Worm (Caenorhabditis elegans): ENCODE measurements around the gene T26E4.3.
"Not testable (repeated sequence)": the region's sequence is repeated elsewhere in the genome, so short reads cannot be mapped to it uniquely, and the experiment has no call there.

The T26E4.3 gene

DNA sequence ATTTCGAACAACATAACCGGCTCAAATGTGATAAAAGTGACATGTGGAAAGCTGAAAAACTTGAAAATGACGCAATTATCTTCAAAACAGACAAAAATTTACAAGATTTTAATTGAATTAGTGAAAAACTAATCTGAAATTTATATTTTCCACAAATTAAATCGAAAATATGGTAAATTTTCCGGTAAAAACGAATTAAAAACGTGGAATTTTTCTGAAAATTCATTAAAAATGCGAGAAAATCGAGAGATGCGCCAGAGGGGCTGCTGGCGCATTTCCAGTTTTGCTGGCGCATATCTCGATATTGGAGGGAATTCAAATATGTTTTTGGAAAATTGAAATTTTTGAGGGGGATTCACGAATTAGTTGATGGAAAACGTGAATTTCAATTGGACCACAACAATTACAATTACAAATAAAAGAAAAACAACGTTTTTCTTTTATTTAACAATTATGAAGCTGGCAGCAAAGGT is 16.4 kb upstream of the T26E4.3 start, which contains the start of the genes haf-3 and F57A10.2 (continued):
- TF ChIP-seq dmd-6 (GFP tag; IDR thresholded peaks at IDR 0.05) (peak; percentile 89), aha-1 (tag) (peak; percentile 76), nhr-11 (tag; optimal IDR thresholded peaks at IDR 0.05) (peak; percentile 79), lim-7 (GFP tag; IDR thresholded peaks at IDR 0.05) (no peak), nhr-76 (tag; optimal IDR thresholded peaks at IDR 0.05) (no peak), duxl-1 (tag; optimal IDR thresholded peaks at IDR 0.05; ENCODE audit: poor library complexity) (peak; percentile 92), zfp-3 (GFP tag; conservative IDR thresholded peaks at IDR 0.05) (peak; percentile 63; the same call in 1 of the 2 replicates), dve-1 (tag; optimal IDR thresholded peaks at IDR 0.05; ENCODE audit: insufficient read depth) (peak; percentile 95), ces-1 (GFP tag; optimal IDR thresholded peaks at IDR 0.05) (peak; percentile 6), madf-9 (GFP tag; conservative IDR thresholded peaks at IDR 0.05) (peak; percentile 56; the same call in 1 of the 2 replicates), skn-1 (tag; optimal IDR thresholded peaks at IDR 0.05) (no peak), nhr-6 (tag; optimal IDR thresholded peaks at IDR 0.05) (peak; percentile 61), ZK337.2 (GFP tag; IDR thresholded peaks at IDR 0.05) (no peak), F44E2.7 (GFP tag; IDR thresholded peaks at IDR 0.05) (no peak), ztf-7 (tag; optimal IDR thresholded peaks at IDR 0.05) (peak; percentile 81), F37D6.2 (tag; optimal IDR thresholded peaks at IDR 0.05) (peak; percentile 77), ZK546.5 (tag; optimal IDR thresholded peaks at IDR 0.05) (no peak), lin-29 (GFP tag; IDR thresholded peaks at IDR 0.05) (peak; percentile 62; the same call in 1 of the 2 replicates), Y48G9A.11 (GFP tag; IDR thresholded peaks at IDR 0.05) (peak; percentile 75), lin-1 (GFP tag; IDR thresholded peaks at IDR 0.05) (peak; percentile 55; the same call in 1 of the 2 replicates)

DNA sequence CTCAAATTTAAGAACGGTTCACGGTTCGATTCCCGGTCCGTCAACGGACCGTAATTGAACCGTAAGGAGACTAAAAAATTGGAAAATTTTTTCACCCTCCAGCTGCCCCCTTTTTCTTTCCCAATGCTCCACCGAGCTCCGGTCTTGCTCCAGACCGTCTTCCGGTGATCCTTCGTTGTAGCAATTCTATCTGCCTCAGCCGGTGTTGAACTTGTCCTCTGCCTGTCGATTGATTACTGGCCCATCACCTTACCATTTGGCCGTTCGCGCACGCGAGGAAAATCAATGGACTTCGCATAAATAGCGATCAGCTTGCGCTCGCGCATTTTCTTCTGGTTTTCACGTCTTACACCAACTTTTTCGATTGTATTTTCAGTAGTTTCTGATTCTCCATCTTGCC is 15.2 kb upstream of the T26E4.3 start:
- TF ChIP-seq F26F4.8 (GFP tag; conservative IDR thresholded peaks at IDR 0.05) (peak; percentile 95), egl-43 (GFP tag; IDR thresholded peaks at IDR 0.05) (peak; percentile 92), dmd-6 (GFP tag; IDR thresholded peaks at IDR 0.05) (0 out of 2 replicates have a peak, but pooled peaks have one; percentile 9), madf-5 (GFP tag; IDR thresholded peaks at IDR 0.05) (peak in 1 of 2 experiments; percentile 73; a peak in 1 of 4 replicates), ctbp-1 (GFP tag; IDR thresholded peaks at IDR 0.05) (peak; percentile 80), ceh-20 (GFP tag; IDR thresholded peaks at IDR 0.05) (peak; percentile 52; the same call in 1 of the 2 replicates), nhr-42 (GFP tag; IDR thresholded peaks at IDR 0.05) (peak; percentile 66), Y105C5A.15 (GFP tag; IDR thresholded peaks at IDR 0.05) (peak; percentile 71; the same call in 1 of the 2 replicates), set-16 (GFP tag; IDR thresholded peaks at IDR 0.05) (peak; percentile 55), Y48G9A.11 (GFP tag; IDR thresholded peaks at IDR 0.05) (peak; percentile 75), vab-7 (GFP tag; IDR thresholded peaks at IDR 0.05) (peak; percentile 77), lim-7 (GFP tag; IDR thresholded peaks at IDR 0.05) (peak; percentile 95), madf-9 (GFP tag; conservative IDR thresholded peaks at IDR 0.05) (peak; percentile 45; the same call in 1 of the 2 replicates), F44E2.7 (GFP tag; IDR thresholded peaks at IDR 0.05) (peak; percentile 71; the same call in 1 of the 2 replicates), dmd-9 (GFP tag; IDR thresholded peaks at IDR 0.05) (0 out of 2 replicates have a peak, but pooled peaks have one; percentile 53), Y75B8A.6 (GFP tag; IDR thresholded peaks at IDR 0.05) (peak; percentile 78; the same call in 1 of the 2 replicates), mdt-29 (GFP tag; IDR thresholded peaks at IDR 0.05) (peak; percentile 80), daf-8 (GFP tag; IDR thresholded peaks at IDR 0.05) (peak; percentile 64; the same call in 1 of the 2 replicates), ZK337.2 (GFP tag; IDR thresholded peaks at IDR 0.05) (0 out of 2 replicates have a peak, but pooled peaks have one; percentile 13), T26A8.4 (GFP tag; IDR thresholded peaks at IDR 0.05) (peak; percentile 64; the same call in 1 of the 2 replicates), lin-38 (GFP tag; IDR thresholded peaks at IDR 0.05) (peak; percentile 82), dmd-8 (GFP tag; IDR thresholded peaks at IDR 0.05) (peak; percentile 94), F49E8.2 (tag; optimal IDR thresholded peaks at IDR 0.05; ENCODE audit: borderline replicate concordance) (peak; percentile 12), arid-1 (GFP tag; conservative IDR thresholded peaks at IDR 0.05) (peak; percentile 89), nhr-41 (GFP tag; IDR thresholded peaks at IDR 0.05) (peak; percentile 85), zip-11 (GFP tag; IDR thresholded peaks at IDR 0.05) (0 out of 2 replicates have a peak, but pooled peaks have one; percentile 35), D1046.2 (GFP tag; IDR thresholded peaks at IDR 0.05) (peak; percentile 81), snpc-1.2 (GFP tag; IDR thresholded peaks at IDR 0.05) (peak; percentile 86), lin-29 (GFP tag; IDR thresholded peaks at IDR 0.05) (peak; percentile 27; the same call in 1 of the 2 replicates), lin-1 (GFP tag; IDR thresholded peaks at IDR 0.05) (peak; percentile 66; the same call in 1 of the 2 replicates), pha-4 (GFP tag; IDR thresholded peaks at IDR 0.05) (peak; percentile 84), php-3 (GFP tag; IDR thresholded peaks at IDR 0.05) (peak; percentile 72), ceh-44 (GFP tag; IDR thresholded peaks at IDR 0.05) (peak; percentile 68; the same call in 1 of the 2 replicates), saeg-2 (GFP tag; IDR thresholded peaks at IDR 0.05) (peak; percentile 68; the same call in 1 of the 2 replicates)
- not testable (repeated sequence) for TF ChIP-seq pha-4 (tag; optimal IDR thresholded peaks at IDR 0.05)
